Worm (Caenorhabditis elegans): ENCODE results near the gene dre-1.

The dre-1 gene

DNA sequence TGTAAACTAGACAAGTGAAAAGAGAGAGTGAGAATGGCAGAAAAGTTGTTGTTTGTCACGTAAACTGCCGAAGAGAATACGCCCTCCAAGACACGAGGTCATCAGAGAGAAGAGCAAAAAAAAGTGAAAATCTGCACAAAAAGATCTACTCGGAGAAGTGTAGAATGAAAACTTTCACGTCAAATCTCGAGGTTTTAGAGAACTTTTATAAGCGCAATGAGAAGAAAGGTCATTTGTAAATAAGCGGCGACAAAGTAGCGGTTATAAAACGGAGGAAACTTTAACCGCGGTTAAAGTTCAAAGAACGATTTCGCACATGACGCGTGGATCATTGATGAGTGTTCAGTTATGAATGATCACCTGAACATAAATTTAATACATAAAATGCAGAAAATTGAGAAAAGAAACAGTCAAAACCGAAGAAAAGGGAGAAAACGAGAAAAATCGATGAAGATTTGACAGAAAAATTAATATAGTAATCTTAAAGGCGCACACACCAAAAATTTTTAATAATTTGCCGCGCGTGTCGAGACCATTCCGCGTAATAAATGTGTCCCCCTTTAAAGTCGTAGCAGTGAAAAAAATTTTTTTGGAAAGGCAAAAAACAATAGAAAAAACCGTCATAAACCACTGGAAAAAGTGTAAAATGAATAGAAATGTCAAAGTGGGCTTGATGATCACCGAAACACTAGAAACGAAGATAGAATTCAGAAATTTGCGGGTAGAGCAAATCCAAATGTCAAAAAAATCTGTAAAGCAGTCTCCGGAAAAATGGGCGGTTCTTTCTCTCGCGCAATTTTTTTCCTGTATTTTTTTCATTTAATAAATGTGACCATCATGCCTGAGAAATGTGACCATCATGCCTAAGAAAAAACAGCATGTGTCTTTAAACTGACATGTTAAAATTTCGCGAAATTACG lies 28.7 kb downstream of the dre-1 start (continued):
- TF ChIP-seq egl-5 (tag; optimal IDR thresholded peaks at IDR 0.05) (no peak), fkh-10 (GFP tag; optimal IDR thresholded peaks at IDR 0.05) (no peak), nhr-23 (tag; optimal IDR thresholded peaks at IDR 0.05) (peak; percentile 37), daf-12 (tag; optimal IDR thresholded peaks at IDR 0.05) (no peak)

DNA sequence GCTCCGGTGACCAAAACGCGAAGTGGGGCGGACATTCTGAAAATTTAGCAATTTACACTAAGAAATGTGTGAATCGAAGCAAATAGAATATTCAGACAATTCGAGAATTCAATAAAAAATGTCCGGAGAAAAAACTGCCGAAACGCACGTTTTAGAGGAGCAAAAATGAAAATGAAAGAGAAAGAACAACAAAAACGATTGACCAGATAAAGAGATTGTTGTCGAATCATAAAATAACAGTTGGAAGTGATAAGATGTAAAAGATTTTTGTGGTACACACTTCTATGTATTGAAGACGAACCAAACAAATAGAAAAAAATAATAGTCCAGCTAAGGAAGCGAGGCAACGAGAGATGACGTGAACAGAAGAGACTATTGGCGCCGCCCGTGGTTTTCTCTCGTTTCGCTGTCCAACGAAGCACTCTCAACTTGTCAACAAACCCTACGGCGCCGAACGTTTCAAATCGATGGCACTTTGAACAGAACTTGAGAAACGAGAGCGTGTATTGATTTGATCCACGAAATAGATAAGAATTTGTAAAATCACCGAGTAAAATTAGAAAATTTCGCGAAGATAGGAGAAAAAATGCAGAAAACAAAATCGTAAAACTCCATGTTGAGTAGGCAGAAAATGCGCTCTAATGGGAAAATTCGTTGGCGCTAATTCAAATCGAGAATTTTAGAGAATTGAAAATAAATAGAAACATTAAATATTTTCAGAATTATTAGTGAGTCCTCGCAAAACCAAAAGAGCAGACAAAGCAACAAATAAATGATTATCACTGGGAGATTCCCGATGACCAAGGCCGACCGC lies 29.6 kb downstream of the dre-1 start, which contains the start of gene mdh-1:
Gene mdh-1 (minus strand): TSS at position 36 of the 814 bp plus-strand sequence.
- TF ChIP-seq hmg-11 (tag; optimal IDR thresholded peaks at IDR 0.05) (peak; percentile 31), lsy-12 (tag; optimal IDR thresholded peaks at IDR 0.05) (no peak), elt-2 (tag; optimal IDR thresholded peaks at IDR 0.05) (peak; percentile 30), mml-1 (tag; optimal IDR thresholded peaks at IDR 0.05) (no peak), fos-1 (tag; optimal IDR thresholded peaks at IDR 0.05) (no peak), nhr-12 (tag; optimal IDR thresholded peaks at IDR 0.05) (no peak), unc-62 (GFP tag; optimal IDR thresholded peaks at IDR 0.05) (no peak), nfya-1 (tag; optimal IDR thresholded peaks at IDR 0.05; ENCODE audit: insufficient read depth) (peak; percentile 10), nhr-11 (tag; optimal IDR thresholded peaks at IDR 0.05) (no peak), nhr-28 (tag; optimal IDR thresholded peaks at IDR 0.05) (no peak), pqm-1 (tag; optimal IDR thresholded peaks at IDR 0.05) (no peak), nhr-237 (tag; optimal IDR thresholded peaks at IDR 0.05) (no peak), nhr-43 (tag; optimal IDR thresholded peaks at IDR 0.05; ENCODE audit: poor library complexity, severe bottlenecking) (no peak), nhr-25 (tag; optimal IDR thresholded peaks at IDR 0.05) (no peak), ztf-4 (tag; optimal IDR thresholded peaks at IDR 0.05) (no peak), ZK546.5 (tag; optimal IDR thresholded peaks at IDR 0.05) (no peak), jun-1 (tag; optimal IDR thresholded peaks at IDR 0.05) (no peak), zag-1 (tag; optimal IDR thresholded peaks at IDR 0.05) (no peak), pha-4 (tag; optimal IDR thresholded peaks at IDR 0.05) (peak; percentile 70), ceh-28 (tag; optimal IDR thresholded peaks at IDR 0.05) (peak; percentile 55), R02D3.7 (tag; optimal IDR thresholded peaks at IDR 0.05) (no peak), fkh-10 (GFP tag; optimal IDR thresholded peaks at IDR 0.05) (no peak), mdl-1 (tag; optimal IDR thresholded peaks at IDR 0.05) (no peak), fkh-2 (tag; optimal IDR thresholded peaks at IDR 0.05) (no peak), nhr-76 (tag; optimal IDR thresholded peaks at IDR 0.05) (no peak), lin-15B (tag; optimal IDR thresholded peaks at IDR 0.05) (peak; percentile 38), elt-1 (tag; optimal IDR thresholded peaks at IDR 0.05) (no peak), ama-1 (optimal IDR thresholded peaks at IDR 0.05) (no peak), nhr-77 (tag; optimal IDR thresholded peaks at IDR 0.05) (no peak), elt-3 (tag; optimal IDR thresholded peaks at IDR 0.05) (no peak), aly-2 (tag; optimal IDR thresholded peaks at IDR 0.05) (no peak), egl-27 (tag; optimal IDR thresholded peaks at IDR 0.05) (no peak), ceh-9 (tag; optimal IDR thresholded peaks at IDR 0.05) (no peak), tbx-2 (tag; optimal IDR thresholded peaks at IDR 0.05) (no peak), ceh-16 (tag; optimal IDR thresholded peaks at IDR 0.05) (no peak), unc-39 (tag; optimal IDR thresholded peaks at IDR 0.05) (no peak), skn-1 (tag; optimal IDR thresholded peaks at IDR 0.05) (no peak), eor-1 (tag; optimal IDR thresholded peaks at IDR 0.05) (no peak), egl-5 (tag; optimal IDR thresholded peaks at IDR 0.05) (no peak), nhr-23 (tag; optimal IDR thresholded peaks at IDR 0.05) (no peak), ceh-82 (tag; optimal IDR thresholded peaks at IDR 0.05) (no peak), daf-12 (tag; optimal IDR thresholded peaks at IDR 0.05) (no peak), nhr-67 (tag; optimal IDR thresholded peaks at IDR 0.05) (no peak), lin-39 (tag; optimal IDR thresholded peaks at IDR 0.05) (no peak), ztf-11 (tag; optimal IDR thresholded peaks at IDR 0.05) (no peak), sea-2 (GFP tag; optimal IDR thresholded peaks at IDR 0.05) (no peak), snpc-4 (tag; optimal IDR thresholded peaks at IDR 0.05) (peak; percentile 21)
